Worm (Caenorhabditis elegans) whole organism, L4 larva: ENCODE data around the gene tars-1.

Source experiments
- fkh-10 ChIP-seq: fragments of 150-350 bp; optimal IDR thresholded peaks from 2 replicates; lab custom pipeline; 2014; ENCODE audit warnings: missing biosample characterization, missing genetic modification reagents, missing genetic modification characterization
- hlh-30 ChIP-seq: sonication (generic microtip); optimal IDR thresholded peaks from 2 replicates; lab custom pipeline; 2017; ENCODE audit warnings: antibody characterized with exemption, mild to moderate bottlenecking, missing genetic modification characterization, missing compliant biosample characterization; ENCODE audit not compliant: insufficient read depth
- lsy-2 ChIP-seq, 2 experiments: fragments of 150-350 bp in 1 of 2; sonication (generic microtip) in 1 of 2; optimal IDR thresholded peaks; 2 replicates each; lab custom pipeline; 2014 to 2017; ENCODE audit warnings: missing biosample characterization in 2 of 2, missing genetic modification characterization in 2 of 2
- nhr-11 ChIP-seq: fragments of 150-350 bp; optimal IDR thresholded peaks from 2 replicates; lab custom pipeline; 2014; ENCODE audit warnings: missing biosample characterization, missing genetic modification characterization
- unc-62 ChIP-seq, 3 experiments: fragments of 150-350 bp in 1 of 3; sonication (generic microtip); optimal IDR thresholded peaks in 2 of 3; peaks in 1 of 3; 1 replicate in 1 of 3; 2 replicates in 2 of 3; lab custom pipeline; 2014 to 2017; ENCODE audit warnings: missing biosample characterization in 3 of 3, missing genetic modification characterization in 3 of 3, missing genetic modification reagents in 3 of 3, missing genotype in 1 of 3
- zip-11 ChIP-seq: fragments of 200-800 bp; sonication (Bioruptor generic); IDR thresholded peaks from 2 replicates; pipeline ENCODE4 v1.3.6; 2022; ENCODE audit warnings: missing genetic modification characterization, missing compliant biosample characterization

DNA sequence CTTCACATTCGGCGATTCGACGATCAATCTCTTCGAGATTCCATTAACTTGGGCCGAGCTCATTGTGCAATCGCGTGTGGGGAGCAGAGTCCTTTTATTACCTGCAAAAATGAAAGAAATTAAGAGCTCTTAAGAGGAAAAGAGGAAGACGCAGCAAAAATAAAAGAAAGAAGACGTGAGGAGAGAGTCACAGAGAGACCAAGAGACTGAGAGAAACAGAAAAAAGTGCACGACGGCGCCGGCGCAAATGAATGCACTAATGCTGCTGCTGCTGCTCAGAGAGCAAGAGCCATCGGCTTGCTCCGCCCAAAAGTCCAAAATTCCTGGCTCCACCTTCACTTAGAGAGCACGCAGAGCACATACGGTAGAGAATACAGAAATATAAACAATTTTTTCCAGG, 4.7 kb upstream of the tars-1 start, which contains the start of gene inos-1:
- TF ChIP-seq fkh-10 (GFP tag; lab: Kevin White, UChicago) (no peak), lsy-2 (tag; optimal IDR thresholded peaks at IDR 0.05; lab: Kevin White, UChicago) (no peak), hlh-30 (tag; lab: Kevin White, UChicago) (no peak), nhr-11 (no peak), zip-11 (GFP tag; lab: Robert Waterston, UW) (no peak), unc-62 (GFP tag; optimal IDR thresholded peaks at IDR 0.05 in 1 of 2; lab: Kevin White, UChicago) (no peak), unc-62 (tag; optimal IDR thresholded peaks at IDR 0.05; lab: Kevin White, UChicago) (no peak)
